Fruit fly (Drosophila melanogaster) whole organism, wandering third instar larva: Measurements from ENCODE around the gene Osi22.
A peak's percentile ranks its signal among the peaks of the same experiment; 100 is the strongest.

Source experiments
- Abd-B ChIP-seq: fragments of >200 bp; optimal IDR thresholded peaks from 2 replicates; lab custom pipeline; 2017; ENCODE audit warnings: missing biosample characterization, missing genetic modification characterization
- CG32264 ChIP-seq: fragments of 200-800 bp; sonication (Bioruptor generic); optimal IDR thresholded peaks from 2 replicates; lab custom pipeline; 2016; ENCODE audit warnings: missing biosample characterization, missing genetic modification characterization
- CG9705 ChIP-seq: fragments of 200-800 bp; sonication (Bioruptor generic); optimal IDR thresholded peaks from 2 replicates; lab custom pipeline; 2018; ENCODE audit warnings: missing biosample characterization, mild to moderate bottlenecking, missing genetic modification characterization
- CrebA ChIP-seq: fragments of 200-800 bp; sonication (Bioruptor generic); optimal IDR thresholded peaks from 2 replicates; lab custom pipeline; 2016; ENCODE audit warnings: missing biosample characterization, mild to moderate bottlenecking, missing genetic modification characterization, borderline replicate concordance
- Dfd ChIP-seq: fragments of >200 bp; optimal IDR thresholded peaks from 2 replicates; lab custom pipeline; 2017; ENCODE audit warnings: missing biosample characterization, missing genetic modification characterization
- Dif ChIP-seq: fragments of 200-275, 200-300 bp; sonication (Bioruptor generic); optimal IDR thresholded peaks from 2 replicates; lab custom pipeline; 2018; ENCODE audit warnings: missing biosample characterization, missing genetic modification characterization; ENCODE audit not compliant: partially characterized antibody
- GATAd ChIP-seq: sonication (Bioruptor generic); optimal IDR thresholded peaks from 2 replicates; lab custom pipeline; 2016; ENCODE audit warnings: missing biosample characterization, missing genetic modification characterization
- HLH106 ChIP-seq: fragments of 200-800 bp; optimal IDR thresholded peaks from 3 replicates; lab custom pipeline; 2019; ENCODE audit warnings: missing biosample characterization, mild to moderate bottlenecking, missing genetic modification characterization, moderate library complexity
- Hnf4 ChIP-seq: fragments of 200-800 bp; sonication (Bioruptor generic); optimal IDR thresholded peaks from 2 replicates; lab custom pipeline; 2016; ENCODE audit warnings: missing biosample characterization, mild to moderate bottlenecking, missing genetic modification characterization
- Hr78 ChIP-seq: fragments of >200 bp; optimal IDR thresholded peaks from 2 replicates; lab custom pipeline; 2017; ENCODE audit warnings: missing biosample characterization, missing genetic modification characterization
- Hr83 ChIP-seq: fragments of 200-300 bp; sonication (Bioruptor generic); optimal IDR thresholded peaks from 2 replicates; lab custom pipeline; 2016; ENCODE audit warnings: missing biosample characterization, mild to moderate bottlenecking, missing genetic modification characterization, moderate library complexity; ENCODE audit not compliant: poor library complexity, severe bottlenecking
- Jra ChIP-seq: sonication (Bioruptor generic); optimal IDR thresholded peaks from 2 replicates; lab custom pipeline; 2016; ENCODE audit warnings: missing biosample characterization, missing genetic modification characterization
- Mio ChIP-seq: sonication (Bioruptor generic); optimal IDR thresholded peaks from 2 replicates; lab custom pipeline; 2016; ENCODE audit warnings: missing biosample characterization, missing genetic modification characterization
- Myc ChIP-seq: fragments of >200 bp; optimal IDR thresholded peaks from 2 replicates; lab custom pipeline; 2017
- N ChIP-seq: fragments of >200 bp; optimal IDR thresholded peaks from 2 replicates; lab custom pipeline; 2018; ENCODE audit warnings: missing biosample characterization, missing external identifiers, missing genetic modification characterization
- OdsH ChIP-seq: fragments of 200-800 bp; sonication (Bioruptor generic); optimal IDR thresholded peaks from 2 replicates; lab custom pipeline; 2016; ENCODE audit warnings: missing biosample characterization, mild to moderate bottlenecking, missing genetic modification characterization
- Rel ChIP-seq, 2 experiments: fragments of 200-800 bp; sonication (Bioruptor generic) in 1 of 2; optimal IDR thresholded peaks; 2 replicates in 1 of 2; 3 replicates in 1 of 2; lab custom pipeline; 2016 to 2019; ENCODE audit warnings: mild to moderate bottlenecking in 2 of 2, missing biosample characterization in 2 of 2, missing genetic modification characterization in 2 of 2, moderate library complexity in 1 of 2
- Sp1 ChIP-seq: fragments of 200-800 bp; sonication (Bioruptor generic); optimal IDR thresholded peaks from 3 replicates; lab custom pipeline; 2019; ENCODE audit warnings: missing biosample characterization, mild to moderate bottlenecking, missing genetic modification characterization, moderate library complexity
- Vsx2 ChIP-seq: fragments of 200-300, 225-300 bp; sonication (Bioruptor generic); optimal IDR thresholded peaks from 2 replicates; lab custom pipeline; 2018; ENCODE audit warnings: missing biosample characterization, missing genetic modification characterization; ENCODE audit not compliant: partially characterized antibody
- br ChIP-seq: fragments of 200-800 bp; sonication (Bioruptor generic); optimal IDR thresholded peaks from 2 replicates; lab custom pipeline; 2016; ENCODE audit warnings: missing biosample characterization, missing genetic modification characterization
- brk ChIP-seq: fragments of 200-800 bp; sonication (Bioruptor generic); optimal IDR thresholded peaks from 2 replicates; lab custom pipeline; 2016; ENCODE audit warnings: missing biosample characterization, mild to moderate bottlenecking, missing genetic modification characterization
- dl ChIP-seq, 2 experiments: fragments of 175-275, 200-275 bp in 1 of 2; fragments of 200-275 bp in 1 of 2; sonication (Bioruptor generic); optimal IDR thresholded peaks; lab custom pipeline; 2018; ENCODE audit warnings: mild to moderate bottlenecking in 2 of 2, missing biosample characterization in 2 of 2, missing genetic modification characterization in 2 of 2, moderate library complexity in 2 of 2; ENCODE audit not compliant: partially characterized antibody in 2 of 2, insufficient read depth in 1 of 2
- dmrt93B ChIP-seq: fragments of 200-800 bp; sonication (Bioruptor generic); optimal IDR thresholded peaks from 2 replicates; lab custom pipeline; 2018; ENCODE audit warnings: missing biosample characterization, mild to moderate bottlenecking, missing genetic modification characterization
- dsf ChIP-seq: sonication (Bioruptor generic); optimal IDR thresholded peaks from 2 replicates; lab custom pipeline; 2016; ENCODE audit warnings: missing biosample characterization, missing genetic modification characterization, borderline replicate concordance
- ey ChIP-seq: fragments of 200-800 bp; sonication (Bioruptor generic); optimal IDR thresholded peaks from 2 replicates; lab custom pipeline; 2016; ENCODE audit warnings: missing biosample characterization, missing genetic modification characterization
- foxo ChIP-seq, 2 experiments: fragments of 200-800 bp; sonication (Bioruptor generic); optimal IDR thresholded peaks; 2 replicates in 1 of 2; 3 replicates in 1 of 2; lab custom pipeline; 2016 to 2017; ENCODE audit warnings: missing biosample characterization in 2 of 2, missing genetic modification characterization in 2 of 2
- fru ChIP-seq: fragments of 200-800 bp; sonication (Bioruptor generic); optimal IDR thresholded peaks from 3 replicates; lab custom pipeline; 2016; ENCODE audit warnings: missing biosample characterization, mild to moderate bottlenecking, missing genetic modification characterization
- h ChIP-seq: fragments of 200-800 bp; sonication (Bioruptor generic); optimal IDR thresholded peaks from 3 replicates; lab custom pipeline; 2016; ENCODE audit warnings: missing biosample characterization, mild to moderate bottlenecking, missing genetic modification characterization
- jim ChIP-seq: fragments of 175-275, 200-325 bp; sonication (Bioruptor generic); optimal IDR thresholded peaks from 2 replicates; lab custom pipeline; 2016; ENCODE audit warnings: missing biosample characterization, mild to moderate bottlenecking, missing genetic modification characterization
- lola ChIP-seq: fragments of >200 bp; optimal IDR thresholded peaks from 2 replicates; lab custom pipeline; 2017; ENCODE audit warnings: missing biosample characterization, missing genetic modification characterization
- pan ChIP-seq: fragments of >200 bp; optimal IDR thresholded peaks from 2 replicates; lab custom pipeline; 2017
- psq ChIP-seq: fragments of 200-800 bp; sonication (Bioruptor generic); optimal IDR thresholded peaks from 3 replicates; lab custom pipeline; 2017; ENCODE audit warnings: missing biosample characterization, mild to moderate bottlenecking, missing genetic modification characterization, moderate library complexity
- rgr ChIP-seq: fragments of 200-800 bp; sonication (Bioruptor generic); optimal IDR thresholded peaks from 3 replicates; lab custom pipeline; 2016; ENCODE audit warnings: missing biosample characterization, mild to moderate bottlenecking, missing genetic modification characterization
- sage ChIP-seq: fragments of 200-800 bp; sonication (Bioruptor generic); optimal IDR thresholded peaks from 2 replicates; lab custom pipeline; 2016; ENCODE audit warnings: missing biosample characterization, mild to moderate bottlenecking, missing genetic modification characterization
- sv ChIP-seq: fragments of 200-800 bp; sonication (Bioruptor generic); optimal IDR thresholded peaks from 3 replicates; lab custom pipeline; 2016; ENCODE audit warnings: missing biosample characterization, missing genetic modification characterization
- tai ChIP-seq: sonication (Bioruptor generic); optimal IDR thresholded peaks from 2 replicates; lab custom pipeline; 2016; ENCODE audit warnings: missing biosample characterization, missing genetic modification characterization
- usp ChIP-seq: fragments of >200 bp; optimal IDR thresholded peaks from 2 replicates; lab custom pipeline; 2017; ENCODE audit warnings: missing biosample characterization, missing genetic modification characterization
- woc ChIP-seq: sonication (Bioruptor generic); optimal IDR thresholded peaks from 2 replicates; lab custom pipeline; 2016; ENCODE audit warnings: missing biosample characterization, mild to moderate bottlenecking, missing genetic modification characterization

Gene Osi22

dm6 chr3R:13304512-13305069 lies 14.2 kb downstream of the Osi22 start:
- no peak for TF ChIP-seq usp
- no peak for TF ChIP-seq sv (GFP tag; lab: Kevin White, UChicago)
- no peak for TF ChIP-seq N (GFP tag; lab: Kevin White, UChicago)
- TF ChIP-seq CG9705 (GFP tag; lab: Kevin White, UChicago): no peak
- no peak for TF ChIP-seq Hr83 (GFP tag; lab: Kevin White, UChicago)
- no peak for TF ChIP-seq Hnf4
- TF ChIP-seq h (GFP tag; lab: Kevin White, UChicago): peak; percentile 22
- TF ChIP-seq Abd-B (GFP tag; lab: Kevin White, UChicago): no peak
- TF ChIP-seq pan: no peak
- TF ChIP-seq Dif (GFP tag; lab: Kevin White, UChicago): peak; percentile 57
- TF ChIP-seq br: no peak
- TF ChIP-seq Hr78: no peak
- TF ChIP-seq Vsx2 (GFP tag; lab: Kevin White, UChicago): peak; percentile 37
- TF ChIP-seq GATAd (GFP tag; lab: Kevin White, UChicago): no peak
- no peak for TF ChIP-seq CG32264 (GFP tag; lab: Kevin White, UChicago)
- peak; percentile 51 for TF ChIP-seq psq
- no peak for TF ChIP-seq jim (GFP tag; lab: Kevin White, UChicago)
- no peak for TF ChIP-seq dsf (GFP tag; lab: Kevin White, UChicago)
- TF ChIP-seq Mio (GFP tag; lab: Kevin White, UChicago): no peak
- TF ChIP-seq Sp1 (GFP tag; lab: Kevin White, UChicago): no peak
- peak; percentile 17 for TF ChIP-seq fru (GFP tag; lab: Kevin White, UChicago)
- TF ChIP-seq CrebA (GFP tag; lab: Kevin White, UChicago): no peak
- no peak for TF ChIP-seq lola (GFP tag; lab: Kevin White, UChicago)
- TF ChIP-seq rgr (GFP tag; lab: Kevin White, UChicago): no peak
- no peak for TF ChIP-seq Myc (lab: Kevin White, UChicago)

dm6 chr3R:13305318-13305899 lies 15.0 kb downstream of the Osi22 start:
- TF ChIP-seq Rel (GFP tag; optimal IDR thresholded peaks at IDR 0.05; lab: Kevin White, UChicago) (no peak), Rel (tag; optimal IDR thresholded peaks at IDR 0.05; lab: Kevin White, UChicago) (no peak), Mio (GFP tag; lab: Kevin White, UChicago) (no peak), rgr (GFP tag; lab: Kevin White, UChicago) (peak; percentile 78), Dif (GFP tag; lab: Kevin White, UChicago) (peak; percentile 79), CrebA (GFP tag; lab: Kevin White, UChicago) (no peak), Jra (GFP tag; lab: Kevin White, UChicago) (no peak), OdsH (GFP tag; lab: Kevin White, UChicago) (peak; percentile 85), sage (no peak), Hnf4 (peak; percentile 37), ey (GFP tag; lab: Kevin White, UChicago) (peak; percentile 34), Hr83 (GFP tag; lab: Kevin White, UChicago) (no peak), psq (peak; percentile 85), lola (GFP tag; lab: Kevin White, UChicago) (no peak), Sp1 (GFP tag; lab: Kevin White, UChicago) (peak; percentile 91), N (GFP tag; lab: Kevin White, UChicago) (no peak), usp (no peak), dmrt93B (GFP tag; lab: Kevin White, UChicago) (peak; percentile 72), foxo (GFP tag; optimal IDR thresholded peaks at IDR 0.05; lab: Kevin White, UChicago) (peak in 1 of 2 experiments; percentile 82), CG9705 (GFP tag; lab: Kevin White, UChicago) (peak; percentile 45), tai (GFP tag; lab: Kevin White, UChicago) (no peak), woc (GFP tag; lab: Kevin White, UChicago) (peak; percentile 36), sv (GFP tag; lab: Kevin White, UChicago) (no peak), h (GFP tag; lab: Kevin White, UChicago) (peak; percentile 61), brk (GFP tag; lab: Kevin White, UChicago) (no peak), GATAd (GFP tag; lab: Kevin White, UChicago) (no peak), Abd-B (GFP tag; lab: Kevin White, UChicago) (no peak), fru (GFP tag; lab: Kevin White, UChicago) (peak; percentile 78), CG32264 (GFP tag; lab: Kevin White, UChicago) (no peak), br (peak; percentile 19), Dfd (GFP tag; lab: Kevin White, UChicago) (no peak), Myc (lab: Kevin White, UChicago) (no peak), dsf (GFP tag; lab: Kevin White, UChicago) (no peak), dl (GFP tag; optimal IDR thresholded peaks at IDR 0.05; lab: Kevin White, UChicago; ENCODE audit: insufficient read depth in 1 of 2, partially characterized antibody in 2 of 2) (peak in 1 of 2 experiments; percentile 11), Hr78 (no peak), jim (GFP tag; lab: Kevin White, UChicago) (no peak), Vsx2 (GFP tag; lab: Kevin White, UChicago) (peak; percentile 71), HLH106 (peak; percentile 81), pan (no peak)
